Worm (Caenorhabditis elegans) whole organism, L2 larva: ENCODE measurements around the gene F34H10.5.

ENCODE experiments used
- C34F6.9 ChIP-seq: fragments of 150-350 bp; optimal IDR thresholded peaks from 2 replicates; lab custom pipeline; 2014; ENCODE audit warnings: missing biosample characterization, missing genetic modification characterization
- F13H6.1 ChIP-seq: sonication (generic microtip); optimal IDR thresholded peaks from 2 replicates; lab custom pipeline; 2016; ENCODE audit warnings: missing genetic modification characterization, missing compliant biosample characterization
- R02D3.7 ChIP-seq: fragments of 150-350 bp; optimal IDR thresholded peaks from 2 replicates; lab custom pipeline; 2014; ENCODE audit warnings: missing biosample characterization, missing genetic modification characterization
- Y55F3AM.14 ChIP-seq: fragments of 200-800 bp; sonication (Bioruptor generic); optimal IDR thresholded peaks from 2 replicates; lab custom pipeline; 2018; ENCODE audit warnings: mild to moderate bottlenecking, missing genetic modification characterization, missing compliant biosample characterization
- ZK546.5 ChIP-seq: sonication (generic microtip); optimal IDR thresholded peaks from 2 replicates; lab custom pipeline; 2017; ENCODE audit warnings: missing biosample characterization, missing genetic modification characterization
- aly-2 ChIP-seq: fragments of 150-350 bp; optimal IDR thresholded peaks from 2 replicates; lab custom pipeline; 2014; ENCODE audit warnings: missing biosample characterization, missing genetic modification characterization
- ama-1 ChIP-seq: fragments of 150-350 bp; optimal IDR thresholded peaks from 2 replicates; lab custom pipeline; 2018; ENCODE audit warnings: inconsistent platforms
- blmp-1 ChIP-seq: sonication (generic microtip); optimal IDR thresholded peaks from 2 replicates; lab custom pipeline; 2017; ENCODE audit warnings: missing genetic modification characterization, mild to moderate bottlenecking, missing compliant biosample characterization, antibody characterized with exemption, moderate library complexity; ENCODE audit not compliant: insufficient read depth
- ceh-16 ChIP-seq: fragments of 150-350 bp; optimal IDR thresholded peaks from 2 replicates; lab custom pipeline; 2014; ENCODE audit warnings: missing biosample characterization, missing genetic modification characterization
- crh-2 ChIP-seq: sonication (generic microtip); optimal IDR thresholded peaks from 2 replicates; lab custom pipeline; 2017; ENCODE audit warnings: missing biosample characterization, missing genetic modification characterization
- dmd-4 ChIP-seq: sonication (generic microtip); optimal IDR thresholded peaks from 2 replicates; lab custom pipeline; 2017; ENCODE audit warnings: missing biosample characterization, missing genetic modification characterization
- egl-27 ChIP-seq: sonication (generic microtip); optimal IDR thresholded peaks from 3 replicates; lab custom pipeline; 2017; ENCODE audit warnings: missing biosample characterization, missing genetic modification reagents, missing genetic modification characterization
- elt-1 ChIP-seq: fragments of 150-350 bp; optimal IDR thresholded peaks from 2 replicates; lab custom pipeline; 2014; ENCODE audit warnings: missing biosample characterization, missing genetic modification characterization
- elt-3 ChIP-seq: sonication (generic microtip); optimal IDR thresholded peaks from 2 replicates; lab custom pipeline; 2017; ENCODE audit warnings: missing biosample characterization, missing genetic modification characterization
- fos-1 ChIP-seq: fragments of 150-350 bp; optimal IDR thresholded peaks from 2 replicates; lab custom pipeline; 2014; ENCODE audit warnings: missing biosample characterization, missing genetic modification characterization
- gmeb-1 ChIP-seq: fragments of 150-350 bp; optimal IDR thresholded peaks from 2 replicates; lab custom pipeline; 2014; ENCODE audit warnings: missing biosample characterization, missing genetic modification characterization
- lin-13 ChIP-seq: fragments of 150-350 bp; optimal IDR thresholded peaks from 2 replicates; lab custom pipeline; 2014; ENCODE audit warnings: missing biosample characterization, missing genetic modification reagents, missing genetic modification characterization
- lin-39 ChIP-seq: fragments of 150-350 bp; optimal IDR thresholded peaks from 2 replicates; lab custom pipeline; 2014; ENCODE audit warnings: missing biosample characterization, missing genetic modification reagents, missing genetic modification characterization
- lsy-2 ChIP-seq, 2 experiments: fragments of 150-350 bp in 1 of 2; sonication (generic microtip) in 1 of 2; optimal IDR thresholded peaks; 2 replicates each; lab custom pipeline; 2014 to 2017; ENCODE audit warnings: missing biosample characterization in 2 of 2, missing genetic modification characterization in 2 of 2
- mab-5 ChIP-seq: fragments of 150-350 bp; optimal IDR thresholded peaks from 2 replicates; lab custom pipeline; 2014; ENCODE audit warnings: missing biosample characterization, missing genetic modification characterization
- mbf-1 ChIP-seq: sonication (generic microtip); optimal IDR thresholded peaks from 2 replicates; lab custom pipeline; 2017; ENCODE audit warnings: missing biosample characterization, missing genetic modification characterization
- nhr-10 ChIP-seq: sonication (generic microtip); optimal IDR thresholded peaks from 2 replicates; lab custom pipeline; 2017; ENCODE audit warnings: missing biosample characterization, missing genetic modification characterization
- nhr-11 ChIP-seq: fragments of 150-350 bp; optimal IDR thresholded peaks from 2 replicates; lab custom pipeline; 2014; ENCODE audit warnings: missing biosample characterization, missing genetic modification characterization
- nhr-12 ChIP-seq: fragments of 150-350 bp; optimal IDR thresholded peaks from 2 replicates; lab custom pipeline; 2014; ENCODE audit warnings: missing biosample characterization, missing genetic modification characterization
- nhr-129 ChIP-seq: fragments of 150-350 bp; optimal IDR thresholded peaks from 2 replicates; lab custom pipeline; 2014; ENCODE audit warnings: missing biosample characterization, missing genetic modification characterization
- nhr-21 ChIP-seq: fragments of 150-350 bp; optimal IDR thresholded peaks from 2 replicates; lab custom pipeline; 2014; ENCODE audit warnings: missing biosample characterization, missing genetic modification characterization
- nhr-23 ChIP-seq: fragments of 150-350 bp; optimal IDR thresholded peaks from 2 replicates; lab custom pipeline; 2014; ENCODE audit warnings: missing biosample characterization, missing genetic modification reagents, missing genetic modification characterization
- nhr-25 ChIP-seq: fragments of 150-350 bp; sonication (generic microtip); optimal IDR thresholded peaks from 3 replicates; lab custom pipeline; 2014; ENCODE audit warnings: missing biosample characterization, missing genetic modification characterization
- nhr-6 ChIP-seq: fragments of 150-350 bp; optimal IDR thresholded peaks from 2 replicates; lab custom pipeline; 2014; ENCODE audit warnings: missing biosample characterization, missing genetic modification characterization
- nhr-77 ChIP-seq: fragments of 150-350 bp; optimal IDR thresholded peaks from 2 replicates; lab custom pipeline; 2014; ENCODE audit warnings: missing biosample characterization, missing genetic modification characterization
- peb-1 ChIP-seq: fragments of 150-350 bp; optimal IDR thresholded peaks from 2 replicates; lab custom pipeline; 2014; ENCODE audit warnings: missing biosample characterization, missing genetic modification characterization
- skn-1 ChIP-seq: sonication (generic microtip); optimal IDR thresholded peaks from 2 replicates; lab custom pipeline; 2017; ENCODE audit warnings: missing biosample characterization, missing genetic modification characterization
- sma-3 ChIP-seq: sonication (generic microtip); optimal IDR thresholded peaks from 2 replicates; lab custom pipeline; 2016; ENCODE audit warnings: missing genetic modification reagents, missing genetic modification characterization, missing compliant biosample characterization
- sma-9 ChIP-seq, 2 experiments: fragments of 150-350 bp in 1 of 2; sonication (generic microtip) in 1 of 2; optimal IDR thresholded peaks; 2 replicates each; lab custom pipeline; 2014 to 2016; ENCODE audit warnings: missing genetic modification characterization in 2 of 2, mild to moderate bottlenecking in 1 of 2, missing biosample characterization in 1 of 2, missing compliant biosample characterization in 1 of 2, missing genetic modification reagents in 1 of 2, moderate library complexity in 1 of 2
- snpc-4 ChIP-seq: fragments of 150-350 bp; optimal IDR thresholded peaks from 2 replicates; lab custom pipeline; 2014; ENCODE audit warnings: missing biosample characterization, missing genetic modification characterization
- unc-39 ChIP-seq: fragments of 150-350 bp; optimal IDR thresholded peaks from 2 replicates; lab custom pipeline; 2014; ENCODE audit warnings: missing biosample characterization, missing genetic modification characterization
- unc-55 ChIP-seq: fragments of 150-350 bp; sonication (generic microtip); optimal IDR thresholded peaks from 3 replicates; lab custom pipeline; 2014; ENCODE audit warnings: missing biosample characterization, missing genetic modification reagents, missing genetic modification characterization
- unc-62 ChIP-seq: fragments of 150-350 bp; optimal IDR thresholded peaks from 2 replicates; lab custom pipeline; 2014; ENCODE audit warnings: missing biosample characterization, missing genetic modification reagents, missing genetic modification characterization
- zag-1 ChIP-seq: fragments of 150-350 bp; optimal IDR thresholded peaks from 2 replicates; lab custom pipeline; 2014; ENCODE audit warnings: missing biosample characterization, missing genetic modification characterization
- ztf-1 ChIP-seq: fragments of 200-800 bp; sonication (Bioruptor generic); conservative IDR thresholded peaks from 2 replicates; pipeline ENCODE4 v1.3.6; 2022; ENCODE audit warnings: missing genetic modification characterization, missing compliant biosample characterization
- ztf-4 ChIP-seq: fragments of 150-350 bp; optimal IDR thresholded peaks from 2 replicates; lab custom pipeline; 2014; ENCODE audit warnings: missing biosample characterization, missing genetic modification characterization

Gene F34H10.5

ce11 chrX:9637700-9638099 is 2.2 kb downstream of the F34H10.5 start (continued):
- TF ChIP-seq nhr-12 (tag; lab: Kevin White, UChicago), result no peak
- no peak for TF ChIP-seq R02D3.7
- TF ChIP-seq lin-39 (tag; lab: Kevin White, UChicago), result no peak
- no peak for TF ChIP-seq elt-1 (tag; lab: Kevin White, UChicago)
- TF ChIP-seq ZK546.5 (tag; lab: Kevin White, UChicago), result no peak
- TF ChIP-seq aly-2 (tag; lab: Kevin White, UChicago), result no peak
- TF ChIP-seq egl-27 (tag; lab: Kevin White, UChicago), result no peak
- no peak for TF ChIP-seq peb-1
- peak; percentile 32 for TF ChIP-seq unc-55 (GFP tag; lab: Kevin White, UChicago)

- peak; percentile 88 for TF ChIP-seq nhr-25 (tag; lab: Kevin White, UChicago)
- TF ChIP-seq nhr-77 (tag; lab: Kevin White, UChicago), result no peak
- TF ChIP-seq crh-2 (tag; lab: Kevin White, UChicago), result peak; percentile 7
- no peak for TF ChIP-seq ZK546.5 (tag; lab: Kevin White, UChicago)
- no peak for TF ChIP-seq nhr-23
- no peak for TF ChIP-seq peb-1
- TF ChIP-seq Y55F3AM.14 (GFP tag; lab: Kevin White, UChicago), result no peak
- TF ChIP-seq snpc-4 (tag; lab: Kevin White, UChicago), result no peak
- peak; percentile 24 for TF ChIP-seq sma-3
- TF ChIP-seq nhr-10 (tag; lab: Kevin White, UChicago), result no peak
- no peak for TF ChIP-seq nhr-21
- peak; percentile 24 for TF ChIP-seq gmeb-1
- no peak for TF ChIP-seq skn-1 (tag; lab: Kevin White, UChicago)
- no peak for TF ChIP-seq lsy-2 (tag; optimal IDR thresholded peaks at IDR 0.05; lab: Kevin White, UChicago)
- no peak for TF ChIP-seq lin-39 (tag; lab: Kevin White, UChicago)
- no peak for TF ChIP-seq lin-13 (GFP tag; lab: Kevin White, UChicago)
- TF ChIP-seq ztf-4 (tag; lab: Kevin White, UChicago), result peak; percentile 33
- no peak for TF ChIP-seq ama-1 (lab: Kevin White, UChicago)
- TF ChIP-seq nhr-11 (tag; lab: Kevin White, UChicago), result no peak
- peak; percentile 56 for TF ChIP-seq nhr-129 (tag; lab: Kevin White, UChicago)
- no peak for TF ChIP-seq mab-5
- no peak for TF ChIP-seq zag-1 (tag; lab: Kevin White, UChicago)
- peak; percentile 18 for TF ChIP-seq ceh-16 (tag; lab: Kevin White, UChicago)
- TF ChIP-seq egl-27 (tag; lab: Kevin White, UChicago), result no peak
- no peak for TF ChIP-seq blmp-1 (tag; lab: Kevin White, UChicago)
- peak; percentile 33 for TF ChIP-seq fos-1
- no peak for TF ChIP-seq R02D3.7
- no peak for TF ChIP-seq F13H6.1
- peak; percentile 49 for TF ChIP-seq C34F6.9 (tag; lab: Kevin White, UChicago)
- TF ChIP-seq elt-3 (tag; lab: Kevin White, UChicago), result no peak
Observed at ce11 chrX:9638825-9639474, 3.5 kb downstream of the F34H10.5 start.

ce11 chrX:9640902-9641301 is 5.4 kb downstream of the F34H10.5 start:
- TF ChIP-seq lsy-2 (tag; optimal IDR thresholded peaks at IDR 0.05; lab: Kevin White, UChicago) (peak in 1 of 2 experiments; percentile 33), sma-9 (GFP tag; optimal IDR thresholded peaks at IDR 0.05; lab: Kevin White, UChicago) (peak; percentile 21), sma-9 (tag; optimal IDR thresholded peaks at IDR 0.05; lab: Kevin White, UChicago) (no peak), nhr-10 (tag; lab: Kevin White, UChicago) (no peak), nhr-129 (tag; lab: Kevin White, UChicago) (peak; percentile 56)

ce11 chrX:9642775-9643461 is 7.4 kb downstream of the F34H10.5 start:
- TF ChIP-seq elt-3 (tag; lab: Kevin White, UChicago) (no peak), unc-55 (GFP tag; lab: Kevin White, UChicago) (peak; percentile 43), ceh-16 (tag; lab: Kevin White, UChicago) (no peak), nhr-25 (tag; lab: Kevin White, UChicago) (peak; percentile 89), ama-1 (lab: Kevin White, UChicago) (no peak), unc-39 (tag; lab: Kevin White, UChicago) (no peak), dmd-4 (tag; lab: Kevin White, UChicago) (no peak), gmeb-1 (no peak), aly-2 (tag; lab: Kevin White, UChicago) (no peak), nhr-129 (tag; lab: Kevin White, UChicago) (peak; percentile 61), crh-2 (tag; lab: Kevin White, UChicago) (peak; percentile 26), nhr-10 (tag; lab: Kevin White, UChicago) (no peak), unc-62 (GFP tag; lab: Kevin White, UChicago) (no peak), lin-13 (GFP tag; lab: Kevin White, UChicago) (no peak), blmp-1 (tag; lab: Kevin White, UChicago) (peak; percentile 74), mab-5 (no peak), nhr-23 (no peak), ztf-1 (no peak), fos-1 (no peak), mbf-1 (tag; lab: Kevin White, UChicago) (no peak), nhr-21 (peak; percentile 6), F13H6.1 (no peak), peb-1 (no peak), sma-3 (peak; percentile 30), sma-9 (GFP tag; optimal IDR thresholded peaks at IDR 0.05; lab: Kevin White, UChicago) (peak; percentile 64), sma-9 (tag; optimal IDR thresholded peaks at IDR 0.05; lab: Kevin White, UChicago) (no peak), C34F6.9 (tag; lab: Kevin White, UChicago) (peak; percentile 21), elt-1 (tag; lab: Kevin White, UChicago) (no peak), nhr-6 (tag; lab: Kevin White, UChicago) (peak; percentile 11)
